Fruit fly (Drosophila melanogaster) whole organism, embryonic: ENCODE results near the gene msn.

Source experiments
- B-H2 ChIP-seq: fragments of 200-800 bp; sonication (Bioruptor generic); optimal IDR thresholded peaks from 2 replicates; lab custom pipeline; 2018; ENCODE audit warnings: missing biosample characterization, mild to moderate bottlenecking, missing genetic modification characterization
- CG11560 ChIP-seq: fragments of 200-800 bp; sonication (Bioruptor generic); IDR thresholded peaks from 3 replicates; pipeline ENCODE4 v1.3.6; 2022; ENCODE audit warnings: missing biosample characterization, missing genetic modification characterization
- CG12219 ChIP-seq: fragments of 200-800 bp; sonication (Bioruptor generic); optimal IDR thresholded peaks from 3 replicates; lab custom pipeline; 2018; ENCODE audit warnings: missing biosample characterization, mild to moderate bottlenecking, missing genetic modification characterization
- CG12744 ChIP-seq: fragments of 200-800 bp; sonication (Bioruptor generic); optimal IDR thresholded peaks from 2 replicates; lab custom pipeline; 2016; ENCODE audit warnings: missing biosample characterization, missing genetic modification characterization
- CG13287 ChIP-seq: fragments of 200-800 bp; sonication (Bioruptor generic); IDR thresholded peaks from 2 replicates; pipeline ENCODE4 v1.3.6; 2022; ENCODE audit warnings: missing biosample characterization, missing genetic modification characterization; ENCODE audit not compliant: partially characterized antibody
- CG13624 ChIP-seq: fragments of 200-800 bp; sonication (Bioruptor generic); optimal IDR thresholded peaks from 2 replicates; lab custom pipeline; 2016; ENCODE audit warnings: missing biosample characterization, missing genetic modification characterization
- CG14667 ChIP-seq: fragments of 200-800 bp; sonication (Bioruptor generic); IDR thresholded peaks from 2 replicates; pipeline ENCODE4 v1.3.6; 2022; ENCODE audit warnings: missing biosample characterization, missing genetic modification characterization
- CG15514 ChIP-seq: fragments of 200-800 bp; sonication (Bioruptor generic); optimal IDR thresholded peaks from 3 replicates; lab custom pipeline; 2017; ENCODE audit warnings: missing biosample characterization, missing genetic modification characterization, mild to moderate bottlenecking, moderate library complexity, missing genetic modification reagents
- CG1602 ChIP-seq: fragments of 200-800 bp; sonication (Bioruptor generic); optimal IDR thresholded peaks from 3 replicates; lab custom pipeline; 2016; ENCODE audit warnings: missing biosample characterization, missing genetic modification characterization
- CG17186 ChIP-seq: fragments of 200-800 bp; sonication (Bioruptor generic); optimal IDR thresholded peaks from 3 replicates; lab custom pipeline; 2017; ENCODE audit warnings: missing biosample characterization, missing genetic modification reagents, missing genetic modification characterization
- CG1792 ChIP-seq: fragments of 200-800 bp; sonication (Bioruptor generic); optimal IDR thresholded peaks from 2 replicates; lab custom pipeline; 2016; ENCODE audit warnings: missing biosample characterization, missing genetic modification characterization
- CG2129 ChIP-seq: fragments of 200-800 bp; sonication (Bioruptor generic); IDR thresholded peaks from 2 replicates; pipeline ENCODE4 v1.3.6; 2022; ENCODE audit warnings: missing biosample characterization, missing genetic modification characterization; ENCODE audit not compliant: partially characterized antibody
- CG3065 ChIP-seq: fragments of 200-800 bp; sonication (Bioruptor generic); optimal IDR thresholded peaks from 2 replicates; lab custom pipeline; 2016; ENCODE audit warnings: missing biosample characterization, missing genetic modification characterization
- CG34422 ChIP-seq: fragments of 200-800 bp; sonication (Bioruptor generic); IDR thresholded peaks from 3 replicates; pipeline ENCODE4 v1.3.6; 2022; ENCODE audit warnings: missing biosample characterization, missing genetic modification characterization
- CG3995 ChIP-seq: fragments of 200-800 bp; sonication (Bioruptor generic); optimal IDR thresholded peaks from 3 replicates; lab custom pipeline; 2016; ENCODE audit warnings: missing biosample characterization, missing genetic modification characterization
- CG4282 ChIP-seq: fragments of 200-800 bp; sonication (Bioruptor generic); optimal IDR thresholded peaks from 2 replicates; lab custom pipeline; 2016; ENCODE audit warnings: missing biosample characterization, missing genetic modification characterization
- CG4424 ChIP-seq: fragments of 200-800 bp; sonication (Bioruptor generic); optimal IDR thresholded peaks from 3 replicates; lab custom pipeline; 2016; ENCODE audit warnings: missing biosample characterization, missing genetic modification characterization
- CG6791 ChIP-seq: fragments of 200-800 bp; sonication (Bioruptor generic); IDR thresholded peaks from 3 replicates; pipeline ENCODE4 v1.3.6; 2022; ENCODE audit warnings: missing biosample characterization, missing genetic modification characterization; ENCODE audit not compliant: partially characterized antibody
- CG9817 ChIP-seq: fragments of 200-800 bp; sonication (Bioruptor generic); optimal IDR thresholded peaks from 2 replicates; lab custom pipeline; 2018; ENCODE audit warnings: missing biosample characterization, mild to moderate bottlenecking, missing genetic modification characterization, moderate library complexity
- CG9876 ChIP-seq: fragments of 200-800 bp; sonication (Bioruptor generic); optimal IDR thresholded peaks from 2 replicates; lab custom pipeline; 2016; ENCODE audit warnings: missing biosample characterization, missing genetic modification characterization
- Dll ChIP-seq: fragments of 200-800 bp; sonication (Bioruptor generic); IDR thresholded peaks from 4 replicates; pipeline ENCODE4 v1.3.6; 2022; ENCODE audit warnings: missing biosample characterization, missing genetic modification characterization; ENCODE audit not compliant: partially characterized antibody
- Dref ChIP-seq: fragments of 200-800 bp; sonication (Bioruptor generic); IDR thresholded peaks from 2 replicates; pipeline ENCODE4 v1.3.6; 2022; ENCODE audit warnings: missing biosample characterization, missing genetic modification characterization
- Drgx ChIP-seq: fragments of 200-800 bp; sonication (Bioruptor generic); IDR thresholded peaks from 2 replicates; pipeline ENCODE4 v1.3.6; 2022; ENCODE audit warnings: missing biosample characterization, missing genetic modification characterization
- HLHmδ ChIP-seq: fragments of 200-800 bp; sonication (Bioruptor generic); optimal IDR thresholded peaks from 2 replicates; lab custom pipeline; 2018; ENCODE audit warnings: missing biosample characterization, mild to moderate bottlenecking, missing genetic modification characterization, moderate library complexity
- Hand ChIP-seq: fragments of 200-800 bp; sonication (Bioruptor generic); optimal IDR thresholded peaks from 2 replicates; lab custom pipeline; 2017; ENCODE audit warnings: mild to moderate bottlenecking, missing biosample characterization, missing genetic modification reagents, missing genetic modification characterization
- Myb ChIP-seq: fragments of 200-800 bp; sonication (Bioruptor generic); optimal IDR thresholded peaks from 2 replicates; lab custom pipeline; 2016; ENCODE audit warnings: missing biosample characterization, missing genetic modification characterization
- NC2α ChIP-seq: fragments of 200-800 bp; sonication (Bioruptor generic); optimal IDR thresholded peaks from 2 replicates; lab custom pipeline; 2016; ENCODE audit warnings: missing biosample characterization, missing genetic modification characterization
- NC2β ChIP-seq: fragments of 200-800 bp; sonication (Bioruptor generic); optimal IDR thresholded peaks from 2 replicates; lab custom pipeline; 2016; ENCODE audit warnings: missing biosample characterization, missing genetic modification characterization
- Opbp ChIP-seq: fragments of 200-800 bp; sonication (Bioruptor generic); IDR thresholded peaks from 3 replicates; pipeline ENCODE4 v1.3.6; 2022; ENCODE audit warnings: missing biosample characterization, missing genetic modification characterization; ENCODE audit not compliant: partially characterized antibody
- PHDP ChIP-seq: fragments of 200-800 bp; sonication (Bioruptor generic); optimal IDR thresholded peaks from 3 replicates; lab custom pipeline; 2018; ENCODE audit warnings: missing biosample characterization, mild to moderate bottlenecking, missing genetic modification characterization, moderate library complexity
- Sry-δ ChIP-seq: fragments of 200-800 bp; sonication (Bioruptor generic); optimal IDR thresholded peaks from 2 replicates; lab custom pipeline; 2016; ENCODE audit warnings: missing biosample characterization, missing genetic modification characterization
- Usf ChIP-seq: fragments of 200-800 bp; sonication (Bioruptor generic); optimal IDR thresholded peaks from 2 replicates; lab custom pipeline; 2017; ENCODE audit warnings: missing genotype, missing biosample characterization, missing genetic modification characterization
- abd-A ChIP-seq: fragments of 200-800 bp; sonication (Bioruptor generic); optimal IDR thresholded peaks from 3 replicates; lab custom pipeline; 2019; ENCODE audit warnings: missing biosample characterization, mild to moderate bottlenecking, missing genetic modification characterization, moderate library complexity
- ase ChIP-seq: fragments of 200-800 bp; sonication (Bioruptor generic); IDR thresholded peaks from 3 replicates; pipeline ENCODE4 v1.3.6; 2022; ENCODE audit warnings: missing biosample characterization, missing genetic modification characterization
- bab2 ChIP-seq: fragments of 200-800 bp; sonication (Bioruptor generic); optimal IDR thresholded peaks from 2 replicates; lab custom pipeline; 2016; ENCODE audit warnings: missing biosample characterization, missing genetic modification characterization
- chinmo ChIP-seq: fragments of 200-800 bp; sonication (Bioruptor generic); IDR thresholded peaks from 4 replicates; pipeline ENCODE4 v1.3.6; 2022; ENCODE audit warnings: missing biosample characterization, missing genetic modification characterization; ENCODE audit not compliant: partially characterized antibody
- ems ChIP-seq: fragments of 200-800 bp; sonication (Bioruptor generic); optimal IDR thresholded peaks from 3 replicates; lab custom pipeline; 2016; ENCODE audit warnings: missing biosample characterization, missing genetic modification characterization
- gfzf ChIP-seq: fragments of 200-800 bp; sonication (Bioruptor generic); optimal IDR thresholded peaks from 2 replicates; lab custom pipeline; 2016; ENCODE audit warnings: missing biosample characterization, mild to moderate bottlenecking, missing genetic modification characterization, moderate library complexity
- hb ChIP-seq: fragments of 200-800 bp; sonication (Bioruptor generic); IDR thresholded peaks from 3 replicates; pipeline ENCODE4 v1.3.6; 2022; ENCODE audit warnings: missing biosample characterization, missing genetic modification characterization; ENCODE audit not compliant: partially characterized antibody
- her ChIP-seq: fragments of 200-800 bp; sonication (Bioruptor generic); optimal IDR thresholded peaks from 2 replicates; lab custom pipeline; 2016; ENCODE audit warnings: missing biosample characterization, missing genetic modification characterization
- hkb ChIP-seq, 2 experiments: fragments of 200-800 bp in 1 of 2; fragments of >200 bp in 1 of 2; sonication (Bioruptor generic) in 1 of 2; IDR thresholded peaks in 1 of 2; optimal IDR thresholded peaks in 1 of 2; 2 replicates each; pipeline versions ENCODE4 v1.3.6 to Lab custom; 2017 to 2022; ENCODE audit warnings: missing biosample characterization in 1 of 2, missing genetic modification characterization in 1 of 2
- maf-S ChIP-seq: fragments of 200-800 bp; sonication (Bioruptor generic); optimal IDR thresholded peaks from 2 replicates; lab custom pipeline; 2016; ENCODE audit warnings: missing biosample characterization, missing genetic modification characterization
- nau ChIP-seq: fragments of 200-800 bp; sonication (Bioruptor generic); optimal IDR thresholded peaks from 3 replicates; lab custom pipeline; 2017; ENCODE audit warnings: missing biosample characterization, mild to moderate bottlenecking, missing genetic modification characterization, missing genetic modification reagents
- repo ChIP-seq: fragments of 200-800 bp; sonication (Bioruptor generic); optimal IDR thresholded peaks from 2 replicates; lab custom pipeline; 2016; ENCODE audit warnings: missing biosample characterization, missing genetic modification characterization
- sna ChIP-seq: fragments of 200-800 bp; sonication (Bioruptor generic); IDR thresholded peaks from 2 replicates; pipeline ENCODE4 v1.3.6; 2022; ENCODE audit warnings: missing biosample characterization, missing genetic modification characterization; ENCODE audit not compliant: partially characterized antibody
- sqz ChIP-seq: fragments of 200-800 bp; sonication (Bioruptor generic); optimal IDR thresholded peaks from 3 replicates; lab custom pipeline; 2018; ENCODE audit warnings: missing biosample characterization, mild to moderate bottlenecking, missing genetic modification characterization
- tna ChIP-seq: fragments of 200-800 bp; sonication (Bioruptor generic); IDR thresholded peaks from 2 replicates; pipeline ENCODE4 v1.3.6; 2022; ENCODE audit warnings: missing biosample characterization, missing genetic modification characterization; ENCODE audit not compliant: partially characterized antibody
- yki ChIP-seq: fragments of >200 bp; optimal IDR thresholded peaks from 3 replicates; lab custom pipeline; 2018
- z ChIP-seq: fragments of 200-800 bp; sonication (Bioruptor generic); IDR thresholded peaks from 3 replicates; pipeline ENCODE4 v1.3.6; 2022; ENCODE audit warnings: missing biosample characterization, missing genetic modification characterization

The msn gene

dm6 chr3L:2554118-2554814 lies 32.1 kb downstream of the msn start, which contains the start of gene Spn (continued):
- TF ChIP-seq CG6791 (GFP tag; lab: Robert Waterston, UW) (peak; percentile 99), Hand (GFP tag; lab: Kevin White, UChicago) (peak; percentile 13), CG15514 (peak; percentile 74), repo (GFP tag; lab: Kevin White, UChicago) (no peak), z (GFP tag; lab: Robert Waterston, UW) (no peak), B-H2 (peak; percentile 30), CG9876 (GFP tag; lab: Kevin White, UChicago) (no peak), yki (no peak), nau (GFP tag; lab: Kevin White, UChicago) (peak; percentile 45), maf-S (GFP tag; lab: Kevin White, UChicago) (peak; percentile 26), CG12744 (GFP tag; lab: Kevin White, UChicago) (peak; percentile 9), CG14667 (no peak), chinmo (peak; percentile 99), CG13287 (GFP tag; lab: Robert Waterston, UW) (peak; percentile 99), NC2α (peak; percentile 1), bab2 (GFP tag; lab: Kevin White, UChicago) (no peak), sna (GFP tag; lab: Robert Waterston, UW) (peak; percentile 98), PHDP (tag; lab: Kevin White, UChicago) (peak; percentile 15), CG1792 (peak; percentile 1), Dref (GFP tag; lab: Robert Waterston, UW) (peak; percentile 86), gfzf (GFP tag; lab: Kevin White, UChicago) (peak; percentile 95), CG13624 (peak; percentile 41), tna (GFP tag; lab: Robert Waterston, UW) (peak; percentile 97), NC2β (GFP tag; lab: Kevin White, UChicago) (peak; percentile 13), CG3995 (GFP tag; lab: Kevin White, UChicago) (peak; percentile 82), ase (no peak), abd-A (no peak), Sry-δ (GFP tag; lab: Kevin White, UChicago) (peak; percentile 98), HLHmδ (no peak), CG9817 (no peak), CG2129 (peak; percentile 96), CG3065 (no peak), sqz (peak; percentile 16), CG17186 (peak; percentile 39), CG4282 (GFP tag; lab: Kevin White, UChicago) (no peak), CG4424 (GFP tag; lab: Kevin White, UChicago) (peak; percentile 20), Dll (GFP tag; lab: Robert Waterston, UW) (peak; percentile 97), CG1602 (GFP tag; lab: Kevin White, UChicago) (no peak), hb (peak; percentile 96), her (GFP tag; lab: Kevin White, UChicago) (peak; percentile 42), CG12219 (GFP tag; lab: Kevin White, UChicago) (no peak), Drgx (peak; percentile 61), Opbp (peak; percentile 98), ems (no peak), CG34422 (GFP tag; lab: Robert Waterston, UW) (no peak), Myb (GFP tag; lab: Kevin White, UChicago) (peak; percentile 75), CG11560 (peak; percentile 99), Usf (no peak), hkb (optimal IDR thresholded peaks at IDR 0.05; lab: Kevin White, UChicago) (no peak), hkb (GFP tag; IDR thresholded peaks at IDR 0.05; lab: Robert Waterston, UW) (peak; percentile 47; the same call in 1 of the 2 replicates)
